Fruit fly (Drosophila melanogaster) whole organism: Measurements from ENCODE around the gene CG17343.

ENCODE experiments used
- CG8478 ChIP-seq: fragments of >200 bp; optimal IDR thresholded peaks from 2 replicates; lab custom pipeline; 2018; ENCODE audit warnings: inconsistent platforms
- Dll ChIP-seq: fragments of >200 bp; optimal IDR thresholded peaks from 2 replicates; lab custom pipeline; 2017
- EcR ChIP-seq, 2 experiments: fragments of >200 bp; optimal IDR thresholded peaks; 2 replicates each; lab custom pipeline; 2017; ENCODE audit warnings: missing biosample characterization in 2 of 2, missing genetic modification characterization in 2 of 2, missing genetic modification reagents in 2 of 2
- pan ChIP-seq: fragments of >200 bp; optimal IDR thresholded peaks from 2 replicates; lab custom pipeline; 2017
- psq ChIP-seq: fragments of >200 bp; optimal IDR thresholded peaks from 2 replicates; lab custom pipeline; 2017
- usp ChIP-seq: fragments of >200 bp; optimal IDR thresholded peaks from 2 replicates; lab custom pipeline; 2017; ENCODE audit warnings: missing biosample characterization, missing genetic modification characterization, mixed read lengths

Gene CG17343

DNA sequence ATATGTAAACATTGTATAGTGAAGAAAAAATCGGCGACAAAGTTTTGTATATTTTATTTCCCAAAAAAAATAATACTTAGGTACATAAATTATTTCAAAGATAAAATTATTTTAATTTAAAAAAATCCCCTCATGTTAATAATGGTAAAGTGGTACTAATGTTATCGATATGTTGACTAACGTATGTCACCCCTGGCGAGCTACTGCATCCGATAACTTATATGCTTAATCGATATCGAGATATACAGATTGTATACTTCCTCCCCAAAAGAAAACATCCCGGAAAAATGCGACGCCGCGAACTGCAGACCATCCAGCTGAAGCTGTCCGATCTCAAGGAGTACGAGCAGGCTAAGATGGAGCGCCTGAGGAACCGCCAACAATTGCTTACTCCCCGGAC is at the start of gene CG17343:
CG17343 (plus strand) TSS at position 224 of the 400 bp plus-strand sequence.
- TF ChIP-seq EcR (GFP tag; optimal IDR thresholded peaks at IDR 0.05; lab: Kevin White, UChicago): no peak

DNA sequence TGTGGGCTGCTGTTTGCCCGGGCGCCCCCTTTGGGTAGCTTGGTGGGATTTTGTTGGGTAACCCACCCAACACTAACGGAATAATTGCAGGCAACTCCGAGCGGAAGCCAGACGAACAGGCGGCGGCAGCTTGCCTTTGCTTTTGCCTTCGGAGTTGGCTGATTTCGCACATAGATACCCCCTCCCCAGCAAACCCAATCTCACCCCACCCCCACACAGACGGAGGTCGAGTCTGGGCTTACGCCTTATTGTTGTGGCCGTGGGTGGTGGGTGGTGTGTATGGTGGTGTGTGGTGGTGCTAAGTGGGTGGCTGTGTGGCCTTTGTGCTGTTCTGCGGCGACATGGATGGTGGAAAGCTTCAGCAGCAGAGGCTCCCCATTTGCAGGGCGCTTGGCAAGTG is 49.1 kb upstream of the CG17343 start:
- TF ChIP-seq EcR (GFP tag; optimal IDR thresholded peaks at IDR 0.05; lab: Kevin White, UChicago): no peak
- TF ChIP-seq pan (lab: Kevin White, UChicago): no peak

DNA sequence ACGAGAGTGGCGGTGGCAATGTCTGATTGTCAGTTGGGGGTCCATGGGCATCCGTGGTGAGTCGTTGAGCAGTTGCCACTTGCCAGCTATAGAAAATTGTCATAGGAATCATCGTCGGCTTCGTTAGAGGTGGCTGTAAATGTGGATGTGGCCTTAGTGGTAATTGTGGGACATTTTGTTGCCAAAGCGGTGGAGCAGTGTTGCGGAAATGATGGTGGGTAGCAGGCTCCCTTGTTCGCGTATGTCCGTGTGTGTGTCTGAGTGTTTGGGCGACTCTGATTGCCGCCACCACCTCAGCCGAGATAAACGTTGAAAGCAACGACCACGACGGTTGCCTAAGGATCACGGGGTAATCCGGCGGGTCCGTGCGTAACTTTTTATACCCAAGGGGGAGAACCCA is 47.7 kb upstream of the CG17343 start:
- TF ChIP-seq CG8478 (lab: Kevin White, UChicago) (no peak), pan (lab: Kevin White, UChicago) (no peak), usp (GFP tag; lab: Kevin White, UChicago) (no peak), Dll (lab: Kevin White, UChicago) (no peak), EcR (GFP tag; optimal IDR thresholded peaks at IDR 0.05; lab: Kevin White, UChicago) (no peak), psq (no peak)

DNA sequence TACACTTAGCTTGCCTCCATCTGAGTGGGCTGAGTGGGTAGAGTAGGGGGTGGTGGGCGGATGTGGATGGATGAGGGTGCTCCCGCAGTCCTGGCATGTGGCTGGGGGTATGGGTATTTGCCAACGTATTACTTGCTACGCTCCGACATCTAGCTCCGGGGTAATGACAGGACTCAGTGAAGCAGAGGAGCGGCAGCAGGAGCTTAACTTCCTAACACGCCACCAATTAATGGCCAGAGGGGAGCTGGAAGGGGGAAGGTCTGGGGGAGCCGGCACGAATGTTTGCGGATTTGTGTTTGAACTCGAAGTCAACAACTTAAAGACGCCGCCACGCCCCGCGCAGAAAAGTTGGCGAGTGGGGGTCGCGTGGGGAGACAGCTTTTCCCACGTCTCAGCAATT is 46.5 kb upstream of the CG17343 start:
- TF ChIP-seq pan (lab: Kevin White, UChicago): no peak
- TF ChIP-seq Dll (lab: Kevin White, UChicago): no peak
- TF ChIP-seq psq: no peak
- TF ChIP-seq EcR (GFP tag; optimal IDR thresholded peaks at IDR 0.05; lab: Kevin White, UChicago): no peak
- no peak for TF ChIP-seq CG8478 (lab: Kevin White, UChicago)
- no peak for TF ChIP-seq usp (GFP tag; lab: Kevin White, UChicago)

DNA sequence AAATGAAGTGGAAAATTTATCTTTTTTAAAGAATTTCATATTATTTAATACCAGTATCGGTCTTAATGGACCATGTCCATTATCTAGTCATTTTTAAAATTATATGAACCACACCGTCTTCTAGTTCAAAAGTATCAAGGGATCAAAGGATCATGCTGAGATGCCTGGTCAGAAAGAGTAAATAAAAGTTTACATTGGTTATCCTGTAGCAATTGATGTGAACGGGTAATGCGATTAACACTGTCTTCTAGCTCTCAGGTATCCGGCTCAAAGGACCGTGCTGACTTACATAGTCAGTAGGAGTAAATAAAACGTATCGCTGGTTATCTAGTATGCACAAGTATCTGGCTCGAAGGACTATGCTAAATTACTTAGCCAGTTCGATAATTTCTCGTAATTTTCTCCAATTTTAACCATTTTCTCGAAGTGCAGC is 45.6 kb upstream of the CG17343 start:
- TF ChIP-seq CG8478 (lab: Kevin White, UChicago): no peak
- TF ChIP-seq Dll (lab: Kevin White, UChicago): no peak
- TF ChIP-seq psq: no peak
- no peak for TF ChIP-seq EcR (GFP tag; optimal IDR thresholded peaks at IDR 0.05; lab: Kevin White, UChicago)
- TF ChIP-seq pan (lab: Kevin White, UChicago): no peak
- TF ChIP-seq usp (GFP tag; lab: Kevin White, UChicago): no peak

DNA sequence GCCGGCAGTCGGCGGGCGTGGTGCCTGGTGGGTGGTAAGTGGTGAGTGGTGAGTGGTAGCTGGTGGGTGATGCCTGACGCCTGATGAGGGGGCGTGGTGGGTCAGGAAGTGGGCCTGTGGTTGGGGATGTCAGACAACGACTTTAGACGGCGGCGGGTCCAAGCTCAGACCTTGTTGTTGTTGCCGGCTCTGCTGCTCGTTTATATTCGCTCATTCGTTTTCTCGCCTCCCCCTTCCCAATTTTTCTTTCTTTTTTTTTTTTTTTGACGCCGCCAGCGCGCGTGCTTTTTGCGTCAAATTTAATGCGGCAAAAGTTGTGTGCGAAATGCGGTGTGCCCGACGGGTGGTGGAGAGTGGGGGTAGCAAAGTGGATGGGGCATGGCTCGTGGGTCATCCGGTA is 45.1 kb upstream of the CG17343 start:
- TF ChIP-seq pan (lab: Kevin White, UChicago) (no peak), Dll (lab: Kevin White, UChicago) (no peak), psq (no peak), CG8478 (lab: Kevin White, UChicago) (no peak), EcR (GFP tag; optimal IDR thresholded peaks at IDR 0.05; lab: Kevin White, UChicago) (no peak), usp (GFP tag; lab: Kevin White, UChicago) (no peak)

DNA sequence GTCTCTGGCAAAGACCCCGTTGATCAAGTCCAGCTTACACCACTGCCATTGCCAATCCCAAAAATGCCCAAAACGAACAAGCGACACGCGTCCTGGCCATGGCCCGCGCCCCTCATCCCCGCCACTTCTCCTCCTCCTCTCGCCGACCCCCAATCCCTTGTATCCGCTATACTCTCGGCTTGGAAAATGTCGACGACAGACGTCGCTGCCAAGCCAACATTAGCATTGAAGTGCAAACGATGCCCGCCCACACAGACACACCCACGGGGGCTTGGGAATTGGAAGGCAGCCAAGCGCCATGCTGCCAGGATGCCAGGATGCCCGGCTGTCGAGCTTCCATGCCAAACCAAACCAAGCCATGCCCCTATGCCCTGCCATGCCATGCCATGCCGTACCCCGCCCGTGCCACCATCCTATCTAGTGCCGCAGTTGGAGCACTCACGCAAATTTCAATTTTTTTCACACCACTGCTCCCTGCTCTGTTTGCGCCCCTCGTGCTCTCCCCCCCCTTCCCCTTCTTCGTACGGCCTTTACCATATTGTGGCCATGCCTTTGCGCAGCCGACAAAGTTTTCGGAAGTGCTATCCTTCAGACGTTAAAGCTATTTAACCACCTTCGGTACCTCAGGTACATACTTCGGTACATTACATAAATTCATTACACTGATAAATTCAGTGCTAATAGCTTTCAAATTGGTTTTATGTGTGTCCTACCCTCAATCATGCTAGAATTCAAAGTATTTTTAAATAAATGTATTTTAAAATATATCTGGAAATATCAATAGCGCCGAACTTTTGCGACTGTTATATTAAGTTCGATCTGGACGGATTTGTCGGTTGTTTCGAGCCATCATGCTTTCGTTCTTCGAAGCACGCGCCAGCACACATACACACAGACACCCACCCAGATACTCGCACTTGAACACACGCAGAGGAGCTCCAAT is 43.2 kb upstream of the CG17343 start:
- no peak for TF ChIP-seq pan (lab: Kevin White, UChicago)
- TF ChIP-seq EcR (GFP tag; optimal IDR thresholded peaks at IDR 0.05; lab: Kevin White, UChicago): no peak
- TF ChIP-seq CG8478 (lab: Kevin White, UChicago): no peak
- TF ChIP-seq usp (GFP tag; lab: Kevin White, UChicago): no peak
- no peak for TF ChIP-seq psq
- no peak for TF ChIP-seq Dll (lab: Kevin White, UChicago)

DNA sequence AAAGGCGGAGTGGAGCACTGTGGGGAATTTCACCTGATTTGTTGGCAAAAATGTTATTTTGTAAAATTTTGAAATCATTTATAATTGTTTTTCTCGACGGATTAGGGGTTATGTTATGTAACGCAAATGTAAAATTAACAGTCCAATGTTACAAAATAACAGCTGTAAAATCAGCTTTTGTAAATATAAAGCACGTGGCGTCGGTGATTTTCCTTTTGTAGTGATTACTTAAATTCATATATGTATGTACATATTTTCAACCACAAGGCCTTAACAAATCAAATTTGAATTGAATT is 42.6 kb upstream of the CG17343 start, which contains the start of gene CG15172:
CG15172 (plus strand) TSS at position 197 of the 296 bp plus-strand sequence.
- no peak for TF ChIP-seq Dll (lab: Kevin White, UChicago)
- no peak for TF ChIP-seq CG8478 (lab: Kevin White, UChicago)
- no peak for TF ChIP-seq usp (GFP tag; lab: Kevin White, UChicago)
- TF ChIP-seq pan (lab: Kevin White, UChicago): no peak
- TF ChIP-seq psq: no peak
- TF ChIP-seq EcR (GFP tag; optimal IDR thresholded peaks at IDR 0.05; lab: Kevin White, UChicago): no peak

DNA sequence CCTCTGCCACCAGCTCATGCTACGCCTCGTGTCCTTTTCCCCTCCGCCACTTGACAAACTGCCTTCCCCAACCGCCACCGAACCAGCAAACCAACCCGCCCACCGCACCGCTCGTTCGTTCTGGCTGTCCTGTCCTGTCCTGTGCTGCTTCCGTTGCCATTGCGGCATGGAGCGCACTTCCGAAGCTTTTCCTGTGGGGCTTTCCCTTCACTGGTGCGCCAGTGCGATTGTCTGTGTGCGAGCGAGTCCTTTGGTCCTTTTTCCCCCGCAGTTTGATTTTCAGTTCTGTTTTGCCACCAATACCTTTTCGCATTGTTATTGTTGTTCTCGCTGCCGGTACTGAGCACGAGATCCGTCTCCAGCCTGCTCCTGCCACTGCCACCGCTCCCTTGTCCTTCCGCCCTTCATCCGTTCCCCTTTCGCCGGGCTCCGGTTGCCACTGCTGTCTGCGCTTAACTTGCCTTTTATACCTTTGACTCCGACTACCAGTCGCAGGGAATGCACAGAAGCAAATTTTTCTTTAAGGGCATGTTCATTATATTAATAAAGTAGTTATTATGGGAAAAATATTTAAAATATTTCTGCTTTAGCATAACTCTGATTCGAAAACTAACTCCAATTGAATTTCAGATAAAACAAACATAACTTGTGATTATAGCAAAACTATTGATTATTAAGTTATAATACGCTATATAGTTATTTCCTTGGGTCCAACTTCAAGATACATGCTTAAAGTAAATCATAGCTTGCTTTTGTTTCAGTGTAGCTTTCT is 40.6 kb upstream of the CG17343 start:
- TF ChIP-seq Dll (lab: Kevin White, UChicago) (no peak), CG8478 (lab: Kevin White, UChicago) (no peak)

DNA sequence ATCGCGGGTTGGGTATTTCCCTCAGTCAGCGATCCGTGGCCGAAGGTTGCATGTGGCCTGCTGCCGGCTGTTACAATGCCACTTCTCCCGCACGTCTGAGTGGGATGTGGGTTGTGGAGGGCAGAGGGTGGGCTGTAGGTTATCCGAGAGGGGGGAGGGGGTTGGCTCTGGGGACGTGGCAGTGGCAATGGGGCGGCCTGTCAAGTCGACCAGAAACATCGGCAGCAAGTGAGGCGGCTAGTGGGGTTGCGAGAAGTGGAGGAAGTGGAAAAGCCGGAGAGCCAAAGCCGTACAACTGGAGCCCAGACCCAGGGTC is 40.0 kb upstream of the CG17343 start:
- TF ChIP-seq CG8478 (lab: Kevin White, UChicago) (no peak), pan (lab: Kevin White, UChicago) (no peak), psq (no peak), Dll (lab: Kevin White, UChicago) (no peak), usp (GFP tag; lab: Kevin White, UChicago) (no peak), EcR (GFP tag; optimal IDR thresholded peaks at IDR 0.05; lab: Kevin White, UChicago) (no peak)

DNA sequence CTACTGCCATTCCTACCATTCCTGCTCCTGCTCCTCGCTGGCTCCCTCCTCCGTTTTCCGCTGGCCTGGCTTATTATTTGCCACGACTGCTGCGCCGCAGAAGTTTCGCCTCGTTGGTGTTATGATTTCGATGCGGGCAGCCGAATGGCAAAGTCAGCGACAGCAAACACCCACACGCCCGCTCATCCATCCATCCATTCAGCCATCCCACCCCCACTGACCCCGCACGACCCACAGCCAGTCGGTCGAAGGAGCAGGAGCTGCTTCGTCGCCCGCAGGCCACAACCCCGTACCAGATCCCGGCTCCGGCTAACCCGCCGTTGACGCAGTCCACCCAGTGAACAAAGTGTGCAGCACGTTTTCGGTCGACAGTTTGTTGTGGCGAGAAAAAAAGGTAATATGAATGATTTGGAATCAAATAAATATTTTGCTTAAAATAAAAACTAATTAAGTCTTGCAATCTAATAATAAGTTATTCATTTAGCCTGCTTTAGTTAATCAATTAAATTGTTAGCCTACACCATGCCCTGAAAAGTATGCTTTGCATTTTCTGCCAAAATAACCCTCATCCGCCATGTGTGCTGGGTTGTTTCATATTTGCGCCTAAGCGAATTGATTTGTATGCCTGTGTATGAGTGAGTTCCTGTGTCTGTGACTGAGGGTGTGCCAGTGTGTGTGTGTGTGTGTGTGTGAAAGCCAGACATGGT is 38.1 kb upstream of the CG17343 start:
- no peak for TF ChIP-seq psq
- no peak for TF ChIP-seq EcR (GFP tag; optimal IDR thresholded peaks at IDR 0.05; lab: Kevin White, UChicago)
